Worm (Caenorhabditis elegans) whole organism, L3 larva: Measurements from ENCODE around the gene catp-2.
A peak's percentile ranks its signal among the peaks of the same experiment; 100 is the strongest.

Experiments used
- ZK546.5 ChIP-seq: sonication (generic microtip); optimal IDR thresholded peaks from 2 replicates; lab custom pipeline; 2017; ENCODE audit warnings: missing biosample characterization, missing genetic modification characterization
- aly-2 ChIP-seq: fragments of 150-350 bp; optimal IDR thresholded peaks from 2 replicates; lab custom pipeline; 2014; ENCODE audit warnings: missing biosample characterization, missing genetic modification characterization
- ama-1 ChIP-seq: fragments of 150-350 bp; optimal IDR thresholded peaks from 2 replicates; lab custom pipeline; 2018
- ceh-16 ChIP-seq: sonication (generic microtip); optimal IDR thresholded peaks from 2 replicates; lab custom pipeline; 2017; ENCODE audit warnings: missing biosample characterization, missing genetic modification characterization
- ceh-28 ChIP-seq: fragments of 150-350 bp; optimal IDR thresholded peaks from 2 replicates; lab custom pipeline; 2014; ENCODE audit warnings: missing biosample characterization, missing genetic modification reagents, missing genetic modification characterization
- egl-27 ChIP-seq: sonication (generic microtip); optimal IDR thresholded peaks from 4 replicates; lab custom pipeline; 2017; ENCODE audit warnings: missing biosample characterization, missing genetic modification reagents, missing genetic modification characterization
- egl-5 ChIP-seq: fragments of 150-350 bp; optimal IDR thresholded peaks from 2 replicates; lab custom pipeline; 2017; ENCODE audit warnings: missing biosample characterization, missing genetic modification reagents, missing genetic modification characterization, inconsistent platforms
- elt-1 ChIP-seq: fragments of 150-350 bp; optimal IDR thresholded peaks from 2 replicates; lab custom pipeline; 2014; ENCODE audit warnings: missing biosample characterization, missing genetic modification characterization
- elt-2 ChIP-seq: sonication (generic microtip); optimal IDR thresholded peaks from 2 replicates; lab custom pipeline; 2016; ENCODE audit warnings: missing genetic modification reagents, mild to moderate bottlenecking, missing genetic modification characterization, missing compliant biosample characterization
- eor-1 ChIP-seq, 2 experiments: fragments of 150-350 bp; optimal IDR thresholded peaks; 2 replicates each; lab custom pipeline; 2014 to 2018; ENCODE audit warnings: missing biosample characterization in 2 of 2, missing genetic modification characterization in 2 of 2
- fkh-10 ChIP-seq: sonication (generic microtip); optimal IDR thresholded peaks from 2 replicates; lab custom pipeline; 2017; ENCODE audit warnings: missing biosample characterization, missing genetic modification reagents, missing genetic modification characterization
- hmg-11 ChIP-seq: sonication (generic microtip); optimal IDR thresholded peaks from 2 replicates; lab custom pipeline; 2016; ENCODE audit warnings: missing genetic modification characterization, missing compliant biosample characterization
- jun-1 ChIP-seq: fragments of 150-350 bp; optimal IDR thresholded peaks from 2 replicates; lab custom pipeline; 2014; ENCODE audit warnings: missing biosample characterization, missing genetic modification reagents, missing genetic modification characterization
- lin-39 ChIP-seq: fragments of 150-350 bp; optimal IDR thresholded peaks from 2 replicates; lab custom pipeline; 2018; ENCODE audit warnings: missing biosample characterization, missing genetic modification reagents, missing genetic modification characterization
- lsy-12 ChIP-seq: sonication (generic microtip); optimal IDR thresholded peaks from 2 replicates; lab custom pipeline; 2016; ENCODE audit warnings: mild to moderate bottlenecking, missing genetic modification characterization, missing compliant biosample characterization
- mml-1 ChIP-seq: fragments of 150-350 bp; sonication (generic microtip); optimal IDR thresholded peaks from 3 replicates; lab custom pipeline; 2014; ENCODE audit warnings: missing biosample characterization, missing genetic modification characterization
- nfya-1 ChIP-seq: sonication (generic microtip); optimal IDR thresholded peaks from 2 replicates; lab custom pipeline; 2017; ENCODE audit warnings: missing genetic modification characterization, mild to moderate bottlenecking, missing compliant biosample characterization, antibody characterized with exemption, moderate library complexity; ENCODE audit not compliant: insufficient read depth
- nhr-12 ChIP-seq: fragments of 150-350 bp; optimal IDR thresholded peaks from 2 replicates; lab custom pipeline; 2014; ENCODE audit warnings: missing biosample characterization, missing genetic modification characterization
- nhr-23 ChIP-seq: fragments of 150-350 bp; optimal IDR thresholded peaks from 2 replicates; lab custom pipeline; 2014; ENCODE audit warnings: missing biosample characterization, missing genetic modification reagents, missing genetic modification characterization
- nhr-237 ChIP-seq: fragments of 150-350 bp; optimal IDR thresholded peaks from 2 replicates; lab custom pipeline; 2014; ENCODE audit warnings: missing biosample characterization, missing genetic modification characterization
- nhr-25 ChIP-seq: sonication (generic microtip); optimal IDR thresholded peaks from 2 replicates; lab custom pipeline; 2017; ENCODE audit warnings: missing biosample characterization, missing genetic modification characterization
- nhr-67 ChIP-seq: fragments of 150-350 bp; optimal IDR thresholded peaks from 2 replicates; lab custom pipeline; 2014; ENCODE audit warnings: missing biosample characterization, missing genetic modification characterization
- nhr-76 ChIP-seq: fragments of 150-350 bp; sonication (generic microtip); optimal IDR thresholded peaks from 5 replicates; lab custom pipeline; 2014; ENCODE audit warnings: missing biosample characterization, missing genetic modification characterization
- nhr-77 ChIP-seq: fragments of 150-350 bp; optimal IDR thresholded peaks from 2 replicates; lab custom pipeline; 2014; ENCODE audit warnings: missing biosample characterization, missing genetic modification characterization
- pha-4 ChIP-seq: fragments of 150-350 bp; optimal IDR thresholded peaks from 2 replicates; lab custom pipeline; 2014; ENCODE audit warnings: missing biosample characterization, missing genetic modification reagents, missing genetic modification characterization
- pqm-1 ChIP-seq: fragments of 150-350 bp; optimal IDR thresholded peaks from 2 replicates; lab custom pipeline; 2017; ENCODE audit warnings: missing biosample characterization, missing genetic modification characterization, inconsistent platforms
- sea-2 ChIP-seq: fragments of 150-350 bp; sonication (generic microtip); optimal IDR thresholded peaks from 4 replicates; lab custom pipeline; 2014; ENCODE audit warnings: missing biosample characterization, missing genetic modification reagents, missing genetic modification characterization
- skn-1 ChIP-seq: fragments of 150-350 bp; optimal IDR thresholded peaks from 2 replicates; lab custom pipeline; 2014; ENCODE audit warnings: missing biosample characterization, missing genetic modification characterization
- tbx-2 ChIP-seq: sonication (generic microtip); optimal IDR thresholded peaks from 2 replicates; lab custom pipeline; 2016; ENCODE audit warnings: mild to moderate bottlenecking, missing genetic modification characterization, missing compliant biosample characterization
- unc-39 ChIP-seq: sonication (generic microtip); optimal IDR thresholded peaks from 4 replicates; lab custom pipeline; 2017; ENCODE audit warnings: missing biosample characterization, missing genetic modification characterization
- ztf-11 ChIP-seq: fragments of 150-350 bp; optimal IDR thresholded peaks from 2 replicates; lab custom pipeline; 2014; ENCODE audit warnings: missing biosample characterization, missing genetic modification characterization

The catp-2 gene

DNA sequence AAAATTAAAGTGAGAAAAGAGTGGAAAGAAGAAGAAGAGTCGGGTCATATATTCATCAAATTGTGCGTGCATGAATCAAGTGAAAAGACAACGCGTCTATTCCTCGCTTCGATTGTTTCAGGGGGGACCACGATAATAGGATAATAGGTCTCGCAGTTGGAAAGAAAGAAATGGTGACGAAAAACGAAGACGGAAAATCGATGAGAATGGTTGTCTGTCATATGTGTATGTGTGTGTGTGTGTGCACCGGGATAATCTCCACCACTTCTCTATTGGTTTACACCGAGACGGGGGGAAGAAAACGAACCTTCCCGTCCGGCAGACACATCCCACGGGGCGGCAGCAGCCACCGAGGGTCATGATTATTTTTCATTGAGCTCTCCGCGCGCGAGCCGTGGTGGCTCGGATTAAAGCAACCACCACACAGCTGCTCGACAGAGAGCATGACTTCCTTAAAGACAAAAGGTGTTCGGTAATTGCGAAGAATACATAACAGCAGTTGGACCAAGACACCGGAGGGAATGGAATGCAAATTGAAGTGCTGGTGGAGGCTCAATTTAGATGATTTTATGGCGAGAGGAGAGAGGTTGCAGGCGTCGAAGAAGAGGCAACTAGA, 29.6 kb downstream of the catp-2 start:
- TF ChIP-seq ceh-28 (no peak), nfya-1 (tag; lab: Kevin White, UChicago) (no peak), unc-39 (tag; lab: Kevin White, UChicago) (no peak), elt-1 (tag; lab: Kevin White, UChicago) (no peak), ama-1 (lab: Kevin White, UChicago) (peak; percentile 57), sea-2 (GFP tag; lab: Kevin White, UChicago) (no peak), jun-1 (no peak), tbx-2 (tag; lab: Kevin White, UChicago) (no peak), ztf-11 (tag; lab: Kevin White, UChicago) (no peak)
- TF ChIP-seq, all 47 proteins: peak for 1

DNA sequence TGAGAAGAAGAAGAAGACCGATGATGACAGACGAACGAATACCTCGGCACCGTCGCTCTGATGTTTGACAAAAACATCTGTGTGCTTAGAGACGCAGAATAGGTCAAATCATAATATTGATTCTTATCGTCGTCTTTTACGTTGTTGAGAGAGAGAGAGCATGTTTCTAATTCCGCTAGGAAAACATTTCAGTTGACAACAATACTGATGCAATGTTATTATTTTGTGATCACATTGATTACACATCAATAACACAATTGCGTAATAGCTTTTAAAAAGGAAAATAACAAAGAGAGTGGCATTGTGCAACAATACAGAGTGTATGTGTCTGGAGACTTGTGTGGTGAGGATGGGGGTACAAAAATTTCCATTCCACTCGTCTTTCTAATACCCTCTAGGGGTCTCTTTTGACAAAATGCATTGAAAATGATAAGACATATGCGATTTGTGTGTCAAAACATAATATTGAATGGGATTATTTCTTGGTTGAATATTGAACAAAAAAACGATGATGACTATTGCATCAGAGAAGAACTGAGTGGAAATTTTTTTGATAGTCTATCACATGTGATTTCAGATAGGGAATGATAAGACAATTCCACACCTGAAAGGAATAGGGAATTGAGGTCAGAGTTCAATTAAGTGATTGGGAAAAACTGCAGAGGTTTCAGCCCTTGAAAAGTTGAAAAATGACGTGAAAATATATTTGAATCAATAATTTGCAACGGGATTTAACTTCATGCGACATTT, 30.3 kb downstream of the catp-2 start:
- TF ChIP-seq jun-1 (no peak), pha-4 (tag; lab: Kevin White, UChicago) (peak; percentile 78), skn-1 (tag; lab: Kevin White, UChicago) (peak; percentile 86), egl-5 (tag; lab: Kevin White, UChicago) (no peak), elt-2 (tag; lab: Kevin White, UChicago) (peak; percentile 85), pqm-1 (tag; lab: Kevin White, UChicago) (peak; percentile 5)

DNA sequence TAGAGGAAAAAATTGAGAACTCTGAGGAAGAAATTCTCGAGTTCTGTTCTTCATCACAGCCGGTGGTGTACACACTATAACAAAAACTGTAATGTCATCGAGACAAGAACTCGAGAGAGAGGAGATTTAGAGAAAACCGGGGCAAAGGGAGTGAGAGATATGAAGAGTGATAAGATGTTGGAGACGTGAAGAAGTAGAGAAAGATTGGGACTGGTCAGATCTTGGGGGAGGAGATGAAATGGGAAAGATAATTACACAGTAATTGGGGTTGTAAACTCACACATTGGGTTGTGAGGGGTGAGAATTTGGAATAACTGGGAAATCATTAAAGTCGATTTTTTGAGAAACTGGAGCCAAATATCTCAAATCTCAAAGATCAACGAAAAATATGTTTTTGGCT, 31.3 kb downstream of the catp-2 start:
- TF ChIP-seq tbx-2 (tag; lab: Kevin White, UChicago) (no peak), fkh-10 (GFP tag; lab: Kevin White, UChicago) (no peak), hmg-11 (tag; lab: Kevin White, UChicago) (peak; percentile 15), elt-1 (tag; lab: Kevin White, UChicago) (peak; percentile 80), nhr-25 (tag; lab: Kevin White, UChicago) (no peak), nhr-23 (tag; lab: Kevin White, UChicago) (peak; percentile 38), egl-27 (no peak), nhr-237 (tag; lab: Kevin White, UChicago) (no peak), nfya-1 (tag; lab: Kevin White, UChicago) (peak; percentile 55), jun-1 (no peak), ama-1 (lab: Kevin White, UChicago) (no peak), pqm-1 (tag; lab: Kevin White, UChicago) (no peak), ZK546.5 (tag; lab: Kevin White, UChicago) (no peak), ceh-16 (no peak)

DNA sequence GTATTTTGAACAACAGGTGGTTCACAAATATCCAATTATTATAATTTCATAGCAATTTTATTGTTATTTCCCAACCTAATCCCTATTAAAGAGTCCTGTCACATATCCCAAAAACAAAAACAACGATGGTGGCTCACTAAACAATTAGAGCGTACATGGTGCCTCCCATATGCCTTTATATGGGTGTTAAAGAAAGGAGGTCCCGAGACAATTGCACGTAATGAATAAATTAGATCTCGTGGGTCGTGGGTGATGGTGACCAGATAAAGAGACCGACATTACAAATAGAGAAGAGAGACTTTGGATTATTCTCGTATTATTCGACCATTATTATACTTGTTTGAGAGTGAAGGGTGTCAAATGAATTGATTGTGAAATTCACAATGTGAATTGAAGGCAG, 32.7 kb downstream of the catp-2 start:
- TF ChIP-seq nfya-1 (tag; lab: Kevin White, UChicago) (no peak), eor-1 (tag; optimal IDR thresholded peaks at IDR 0.05; lab: Kevin White, UChicago) (no peak), pha-4 (tag; lab: Kevin White, UChicago) (no peak), nhr-76 (tag; lab: Kevin White, UChicago) (no peak), lin-39 (tag; lab: Kevin White, UChicago) (no peak), lsy-12 (tag; lab: Kevin White, UChicago) (no peak), nhr-12 (tag; lab: Kevin White, UChicago) (no peak)

DNA sequence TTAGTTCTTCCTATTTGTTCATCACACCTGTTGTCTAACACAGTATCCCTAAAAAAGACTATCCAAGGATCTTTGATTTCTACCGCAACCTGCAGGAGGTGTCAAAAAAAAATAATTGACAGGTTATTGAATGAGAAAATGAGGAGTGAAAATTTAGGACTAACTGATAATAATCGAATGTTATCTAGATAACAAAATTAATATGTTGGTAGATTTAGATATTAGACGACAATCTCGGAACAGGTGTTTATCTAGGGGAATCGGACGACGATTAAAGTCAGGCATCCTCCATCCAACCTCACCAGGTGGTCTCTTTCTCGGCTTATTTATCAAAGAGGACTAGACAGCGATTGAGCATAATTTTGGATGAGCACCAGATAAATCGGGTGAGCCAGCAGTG, 34.3 kb downstream of the catp-2 start:
- TF ChIP-seq mml-1 (tag; lab: Kevin White, UChicago) (no peak), ceh-16 (no peak), egl-27 (no peak), nhr-23 (tag; lab: Kevin White, UChicago) (no peak), sea-2 (GFP tag; lab: Kevin White, UChicago) (no peak), jun-1 (no peak), eor-1 (tag; optimal IDR thresholded peaks at IDR 0.05; lab: Kevin White, UChicago) (no peak), aly-2 (tag; lab: Kevin White, UChicago) (no peak)

DNA sequence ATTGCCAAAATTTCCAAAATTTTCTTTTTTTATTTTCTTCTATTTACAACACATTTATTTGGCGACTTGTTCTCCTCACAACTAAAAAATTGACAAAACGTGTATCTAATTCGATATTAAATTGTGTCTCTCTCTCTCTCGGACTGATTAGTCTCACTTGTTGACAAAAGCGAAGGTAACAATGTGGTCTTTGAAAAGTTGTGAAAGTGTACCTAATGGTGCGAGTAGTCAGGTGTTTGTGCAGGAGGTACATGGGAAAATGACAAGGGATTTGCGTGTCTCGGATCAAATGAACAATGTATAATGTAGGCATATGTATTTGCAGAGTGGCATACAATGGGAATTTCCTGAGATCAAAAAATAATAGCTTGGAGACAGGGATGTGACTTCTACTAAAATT, 35.0 kb downstream of the catp-2 start:
- TF ChIP-seq nhr-67 (tag; lab: Kevin White, UChicago) (no peak), pqm-1 (tag; lab: Kevin White, UChicago) (peak; percentile 14), nfya-1 (tag; lab: Kevin White, UChicago) (no peak), egl-5 (tag; lab: Kevin White, UChicago) (no peak), pha-4 (tag; lab: Kevin White, UChicago) (peak; percentile 87), nhr-77 (no peak)
